Fruit fly (Drosophila melanogaster) whole organism, embryonic: ENCODE measurements around the gene CG32708.

ENCODE experiments used
- B-H1 ChIP-seq: fragments of 200-800 bp; sonication (Bioruptor generic); IDR thresholded peaks from 3 replicates; pipeline ENCODE4 v1.3.6; 2022; ENCODE audit warnings: missing biosample characterization, missing genetic modification characterization
- CG12299 ChIP-seq: fragments of 200-800 bp; sonication (Bioruptor generic); optimal IDR thresholded peaks from 2 replicates; lab custom pipeline; 2018; ENCODE audit warnings: missing biosample characterization, mild to moderate bottlenecking, missing genetic modification characterization
- CG1233 ChIP-seq: fragments of 200-800 bp; sonication (Bioruptor generic); optimal IDR thresholded peaks from 4 replicates; lab custom pipeline; 2018; ENCODE audit warnings: missing biosample characterization, mild to moderate bottlenecking, missing genetic modification characterization
- CG13424 ChIP-seq: fragments of 200-800 bp; sonication (Bioruptor generic); optimal IDR thresholded peaks from 2 replicates; lab custom pipeline; 2019; ENCODE audit warnings: missing biosample characterization, mild to moderate bottlenecking, missing genetic modification characterization, moderate library complexity
- CG14667 ChIP-seq: fragments of 200-800 bp; sonication (Bioruptor generic); IDR thresholded peaks from 2 replicates; pipeline ENCODE4 v1.3.6; 2022; ENCODE audit warnings: missing biosample characterization, missing genetic modification characterization
- CG15011 ChIP-seq: fragments of 200-800 bp; sonication (Bioruptor generic); optimal IDR thresholded peaks from 3 replicates; lab custom pipeline; 2018; ENCODE audit warnings: missing biosample characterization, mild to moderate bottlenecking, missing genetic modification characterization
- CG1603 ChIP-seq: fragments of 200-800 bp; sonication (Bioruptor generic); optimal IDR thresholded peaks from 2 replicates; lab custom pipeline; 2019; ENCODE audit warnings: missing biosample characterization, mild to moderate bottlenecking, missing genetic modification characterization, moderate library complexity
- CG17385 ChIP-seq: fragments of 200-800 bp; sonication (Bioruptor generic); optimal IDR thresholded peaks from 3 replicates; lab custom pipeline; 2018; ENCODE audit warnings: missing biosample characterization, mild to moderate bottlenecking, missing genetic modification characterization
- CG17568 ChIP-seq: fragments of 200-800 bp; sonication (Bioruptor generic); optimal IDR thresholded peaks from 2 replicates; lab custom pipeline; 2018; ENCODE audit warnings: missing biosample characterization, mild to moderate bottlenecking, missing genetic modification characterization, moderate library complexity
- CG18619 ChIP-seq: fragments of 200-800 bp; sonication (Bioruptor generic); optimal IDR thresholded peaks from 3 replicates; lab custom pipeline; 2017; ENCODE audit warnings: missing biosample characterization, mild to moderate bottlenecking, missing genetic modification characterization
- CG2889 ChIP-seq: fragments of 200-800 bp; sonication (Bioruptor generic); IDR thresholded peaks from 3 replicates; pipeline ENCODE4 v1.3.6; 2022; ENCODE audit warnings: missing biosample characterization, missing genetic modification characterization
- CG32772 ChIP-seq: fragments of 200-800 bp; sonication (Bioruptor generic); IDR thresholded peaks from 2 replicates; pipeline ENCODE4 v1.3.6; 2022; ENCODE audit warnings: missing biosample characterization, missing genetic modification characterization
- CG3995 ChIP-seq: fragments of 200-800 bp; sonication (Bioruptor generic); optimal IDR thresholded peaks from 3 replicates; lab custom pipeline; 2016; ENCODE audit warnings: missing biosample characterization, missing genetic modification characterization
- CG4404 ChIP-seq: fragments of 200-800 bp; sonication (Bioruptor generic); IDR thresholded peaks from 2 replicates; pipeline ENCODE4 v1.3.6; 2022; ENCODE audit warnings: missing biosample characterization, missing genetic modification characterization
- CG6791 ChIP-seq: fragments of 200-800 bp; sonication (Bioruptor generic); IDR thresholded peaks from 3 replicates; pipeline ENCODE4 v1.3.6; 2022; ENCODE audit warnings: missing biosample characterization, missing genetic modification characterization; ENCODE audit not compliant: partially characterized antibody
- CG7786 ChIP-seq: fragments of 200-800 bp; sonication (Bioruptor generic); optimal IDR thresholded peaks from 2 replicates; lab custom pipeline; 2016; ENCODE audit warnings: missing biosample characterization, missing genetic modification characterization
- CG8089 ChIP-seq: fragments of 200-800 bp; sonication (Bioruptor generic); optimal IDR thresholded peaks from 3 replicates; lab custom pipeline; 2016; ENCODE audit warnings: missing biosample characterization, missing genetic modification characterization
- CG8478 ChIP-seq: fragments of >200 bp; optimal IDR thresholded peaks from 2 replicates; lab custom pipeline; 2018
- CG9609 ChIP-seq: fragments of 200-800 bp; sonication (Bioruptor generic); optimal IDR thresholded peaks from 3 replicates; lab custom pipeline; 2016; ENCODE audit warnings: missing biosample characterization, missing genetic modification characterization
- Dad ChIP-seq: fragments of 200-800 bp; sonication (Bioruptor generic); optimal IDR thresholded peaks from 3 replicates; lab custom pipeline; 2016; ENCODE audit warnings: missing biosample characterization, missing genetic modification characterization
- Dll ChIP-seq: fragments of 200-800 bp; sonication (Bioruptor generic); IDR thresholded peaks from 4 replicates; pipeline ENCODE4 v1.3.6; 2022; ENCODE audit warnings: missing biosample characterization, missing genetic modification characterization; ENCODE audit not compliant: partially characterized antibody
- Ets65A ChIP-seq: fragments of 200-800 bp; sonication (Bioruptor generic); peaks from one replicate; lab custom pipeline; 2016; ENCODE audit warnings: missing biosample characterization, missing genetic modification characterization
- Lpt ChIP-seq: fragments of >200 bp; optimal IDR thresholded peaks from 2 replicates; lab custom pipeline; 2018; ENCODE audit warnings: missing biosample characterization, missing genetic modification characterization
- MESR4 ChIP-seq: fragments of 200-800 bp; sonication (Bioruptor generic); optimal IDR thresholded peaks from 2 replicates; lab custom pipeline; 2018; ENCODE audit warnings: missing biosample characterization, mild to moderate bottlenecking, missing genetic modification characterization, moderate library complexity
- MTF-1 ChIP-seq: fragments of 200-800 bp; sonication (Bioruptor generic); optimal IDR thresholded peaks from 2 replicates; lab custom pipeline; 2018; ENCODE audit warnings: missing biosample characterization, mild to moderate bottlenecking, missing genetic modification characterization, borderline replicate concordance
- NC2α ChIP-seq: fragments of 200-800 bp; sonication (Bioruptor generic); optimal IDR thresholded peaks from 2 replicates; lab custom pipeline; 2016; ENCODE audit warnings: missing biosample characterization, missing genetic modification characterization
- NC2β ChIP-seq: fragments of 200-800 bp; sonication (Bioruptor generic); optimal IDR thresholded peaks from 2 replicates; lab custom pipeline; 2016; ENCODE audit warnings: missing biosample characterization, missing genetic modification characterization
- Oaz ChIP-seq: fragments of 200-800 bp; sonication (Bioruptor generic); IDR thresholded peaks from 2 replicates; pipeline ENCODE4 v1.3.6; 2022; ENCODE audit warnings: missing biosample characterization, missing genetic modification characterization
- Scr ChIP-seq: fragments of 200-800 bp; sonication (Bioruptor generic); IDR thresholded peaks from 2 replicates; pipeline ENCODE4 v1.3.6; 2022; ENCODE audit warnings: missing biosample characterization, missing genetic modification characterization; ENCODE audit not compliant: partially characterized antibody
- Side ChIP-seq: fragments of 200-800 bp; sonication (Bioruptor generic); optimal IDR thresholded peaks from 2 replicates; lab custom pipeline; 2016; ENCODE audit warnings: missing biosample characterization, missing genetic modification characterization
- Vsx1 ChIP-seq: fragments of 200-800 bp; sonication (Bioruptor generic); optimal IDR thresholded peaks from 2 replicates; lab custom pipeline; 2017; ENCODE audit warnings: missing biosample characterization, mild to moderate bottlenecking, missing genetic modification characterization, missing genetic modification reagents
- Xrp1 ChIP-seq: fragments of 200-800 bp; sonication (Bioruptor generic); IDR thresholded peaks from 2 replicates; pipeline ENCODE4 v1.3.6; 2022; ENCODE audit warnings: missing biosample characterization, missing genetic modification characterization
- az2 ChIP-seq: fragments of 200-800 bp; sonication (Bioruptor generic); optimal IDR thresholded peaks from 3 replicates; lab custom pipeline; 2016; ENCODE audit warnings: missing biosample characterization, missing genetic modification characterization
- cad ChIP-seq: fragments of >200 bp; optimal IDR thresholded peaks from 2 replicates; lab custom pipeline; 2017; ENCODE audit warnings: missing biosample characterization, missing genetic modification characterization
- chinmo ChIP-seq: fragments of 200-800 bp; sonication (Bioruptor generic); IDR thresholded peaks from 4 replicates; pipeline ENCODE4 v1.3.6; 2022; ENCODE audit warnings: missing biosample characterization, missing genetic modification characterization; ENCODE audit not compliant: partially characterized antibody
- en ChIP-seq: fragments of 200-800 bp; sonication (Bioruptor generic); optimal IDR thresholded peaks from 2 replicates; lab custom pipeline; 2016; ENCODE audit warnings: missing biosample characterization, missing genetic modification characterization
- eyg ChIP-seq: fragments of 200-800 bp; sonication (Bioruptor generic); optimal IDR thresholded peaks from 3 replicates; lab custom pipeline; 2016; ENCODE audit warnings: missing biosample characterization, missing genetic modification characterization
- grn ChIP-seq: fragments of 200-800 bp; sonication (Bioruptor generic); optimal IDR thresholded peaks from 3 replicates; lab custom pipeline; 2017; ENCODE audit warnings: missing biosample characterization, missing genetic modification characterization
- jing ChIP-seq: fragments of 200-800 bp; sonication (Bioruptor generic); optimal IDR thresholded peaks from 2 replicates; lab custom pipeline; 2018; ENCODE audit warnings: missing biosample characterization, mild to moderate bottlenecking, missing genetic modification characterization
- kay ChIP-seq: fragments of 200-800 bp; sonication (Bioruptor generic); optimal IDR thresholded peaks from 2 replicates; lab custom pipeline; 2016; ENCODE audit warnings: missing biosample characterization, missing genetic modification characterization
- kni ChIP-seq: fragments of 200-800 bp; sonication (Bioruptor generic); optimal IDR thresholded peaks from 3 replicates; lab custom pipeline; 2017; ENCODE audit warnings: mild to moderate bottlenecking, missing biosample characterization, missing genetic modification reagents, missing genetic modification characterization
- luna ChIP-seq: fragments of 200-800 bp; sonication (Bioruptor generic); optimal IDR thresholded peaks from 2 replicates; lab custom pipeline; 2016; ENCODE audit warnings: missing biosample characterization, missing genetic modification characterization
- nau ChIP-seq: fragments of 200-800 bp; sonication (Bioruptor generic); optimal IDR thresholded peaks from 3 replicates; lab custom pipeline; 2017; ENCODE audit warnings: missing biosample characterization, mild to moderate bottlenecking, missing genetic modification characterization, missing genetic modification reagents
- nmo ChIP-seq: fragments of 200-800 bp; sonication (Bioruptor generic); optimal IDR thresholded peaks from 2 replicates; lab custom pipeline; 2018; ENCODE audit warnings: missing biosample characterization, mild to moderate bottlenecking, missing genetic modification characterization, moderate library complexity
- phol ChIP-seq: fragments of 200-800 bp; sonication (Bioruptor generic); optimal IDR thresholded peaks from 3 replicates; lab custom pipeline; 2018; ENCODE audit warnings: missing biosample characterization, mild to moderate bottlenecking, missing genetic modification characterization, moderate library complexity
- row ChIP-seq: fragments of 200-800 bp; sonication (Bioruptor generic); IDR thresholded peaks from 3 replicates; pipeline ENCODE4 v1.3.6; 2022; ENCODE audit warnings: missing biosample characterization, missing genetic modification characterization
- slbo ChIP-seq: fragments of 200-800 bp; sonication (Bioruptor generic); IDR thresholded peaks from 2 replicates; pipeline ENCODE4 v1.3.6; 2022; ENCODE audit warnings: missing biosample characterization, missing genetic modification characterization
- tll ChIP-seq, 2 experiments: fragments of 200-800 bp in 1 of 2; fragments of >200 bp in 1 of 2; sonication (Bioruptor generic) in 1 of 2; optimal IDR thresholded peaks; 2 replicates each; lab custom pipeline; 2017 to 2019; ENCODE audit warnings: missing biosample characterization in 2 of 2, missing genetic modification characterization in 2 of 2, mild to moderate bottlenecking in 1 of 2, moderate library complexity in 1 of 2
- tup ChIP-seq: fragments of 200-800 bp; sonication (Bioruptor generic); optimal IDR thresholded peaks from 2 replicates; lab custom pipeline; 2016; ENCODE audit warnings: missing biosample characterization, mild to moderate bottlenecking, missing genetic modification characterization, moderate library complexity
- tx ChIP-seq: fragments of 200-800 bp; sonication (Bioruptor generic); optimal IDR thresholded peaks from 2 replicates; lab custom pipeline; 2016; ENCODE audit warnings: missing biosample characterization, missing genetic modification characterization
- zen ChIP-seq: fragments of 200-800 bp; sonication (Bioruptor generic); optimal IDR thresholded peaks from 3 replicates; lab custom pipeline; 2018; ENCODE audit warnings: missing biosample characterization, mild to moderate bottlenecking, missing genetic modification characterization, moderate library complexity

The CG32708 gene

dm6 chrX:9132589-9133237, 47.0 kb downstream of the CG32708 start (continued):
- TF ChIP-seq CG17568 = no peak
- peak; percentile 84 for TF ChIP-seq cad
- no peak for TF ChIP-seq luna (GFP tag; lab: Kevin White, UChicago)
- no peak for TF ChIP-seq Lpt
- no peak for TF ChIP-seq CG18619
- TF ChIP-seq tx (GFP tag; lab: Kevin White, UChicago) = no peak
- TF ChIP-seq Side = no peak
- no peak for TF ChIP-seq MESR4 (GFP tag; lab: Kevin White, UChicago)
- no peak for TF ChIP-seq kay (GFP tag; lab: Kevin White, UChicago)
- TF ChIP-seq Vsx1 (GFP tag; lab: Kevin White, UChicago) = no peak
- no peak for TF ChIP-seq CG15011
- TF ChIP-seq eyg (GFP tag; lab: Kevin White, UChicago) = no peak
- peak; percentile 85 for TF ChIP-seq zen (tag; lab: Kevin White, UChicago)
- TF ChIP-seq CG3995 (GFP tag; lab: Kevin White, UChicago) = no peak
- no peak for TF ChIP-seq CG13424 (tag; lab: Kevin White, UChicago)
- peak; percentile 13; the same call in 1 of the 3 replicates for TF ChIP-seq CG6791 (GFP tag; lab: Robert Waterston, UW)
- TF ChIP-seq row (GFP tag; lab: Robert Waterston, UW) = 0 out of 3 replicates have a peak, but pooled peaks have one; percentile 10
- TF ChIP-seq CG32772 = no peak
- no peak for TF ChIP-seq Oaz (GFP tag; lab: Robert Waterston, UW)
- TF ChIP-seq CG8478 (lab: Kevin White, UChicago) = no peak
- no peak for TF ChIP-seq Ets65A (GFP tag; lab: Kevin White, UChicago)
- TF ChIP-seq CG17385 (GFP tag; lab: Kevin White, UChicago) = no peak
- no peak for TF ChIP-seq tup (GFP tag; lab: Kevin White, UChicago)
- TF ChIP-seq az2 = no peak
- TF ChIP-seq NC2β (GFP tag; lab: Kevin White, UChicago) = no peak
- no peak for TF ChIP-seq NC2α
- TF ChIP-seq Dll (GFP tag; lab: Robert Waterston, UW) = no peak
- no peak for TF ChIP-seq CG12299 (tag; lab: Kevin White, UChicago)
- TF ChIP-seq grn (GFP tag; lab: Kevin White, UChicago) = peak; percentile 90
- no peak for TF ChIP-seq phol
- TF ChIP-seq Dad (GFP tag; lab: Kevin White, UChicago) = no peak
- TF ChIP-seq CG2889 (GFP tag; lab: Robert Waterston, UW) = no peak
- no peak for TF ChIP-seq Xrp1 (GFP tag; lab: Robert Waterston, UW)
- TF ChIP-seq nau (GFP tag; lab: Kevin White, UChicago) = no peak
- TF ChIP-seq CG14667 (GFP tag; lab: Robert Waterston, UW) = no peak
- TF ChIP-seq kni = peak; percentile 82
- TF ChIP-seq slbo (GFP tag; lab: Robert Waterston, UW) = no peak
- TF ChIP-seq CG1233 (GFP tag; lab: Kevin White, UChicago) = no peak
- no peak for TF ChIP-seq CG9609 (GFP tag; lab: Kevin White, UChicago)
- TF ChIP-seq en (GFP tag; lab: Kevin White, UChicago) = no peak
- no peak for TF ChIP-seq chinmo
- TF ChIP-seq Scr (GFP tag; lab: Robert Waterston, UW) = no peak
- peak; percentile 14 for TF ChIP-seq CG1603
- TF ChIP-seq jing = no peak
- TF ChIP-seq tll (GFP tag; optimal IDR thresholded peaks at IDR 0.05; lab: Kevin White, UChicago) = peak in 1 of 2 experiments; percentile 86
- TF ChIP-seq MTF-1 (GFP tag; lab: Kevin White, UChicago) = no peak
- no peak for TF ChIP-seq CG8089 (GFP tag; lab: Kevin White, UChicago)
- TF ChIP-seq CG4404 (GFP tag; lab: Robert Waterston, UW) = no peak
- no peak for TF ChIP-seq CG7786 (GFP tag; lab: Kevin White, UChicago)
- TF ChIP-seq B-H1 (GFP tag; lab: Robert Waterston, UW) = no peak
- no peak for TF ChIP-seq nmo (GFP tag; lab: Kevin White, UChicago)
